Worm (Caenorhabditis elegans): ENCODE results near the gene clec-88.

DNA sequence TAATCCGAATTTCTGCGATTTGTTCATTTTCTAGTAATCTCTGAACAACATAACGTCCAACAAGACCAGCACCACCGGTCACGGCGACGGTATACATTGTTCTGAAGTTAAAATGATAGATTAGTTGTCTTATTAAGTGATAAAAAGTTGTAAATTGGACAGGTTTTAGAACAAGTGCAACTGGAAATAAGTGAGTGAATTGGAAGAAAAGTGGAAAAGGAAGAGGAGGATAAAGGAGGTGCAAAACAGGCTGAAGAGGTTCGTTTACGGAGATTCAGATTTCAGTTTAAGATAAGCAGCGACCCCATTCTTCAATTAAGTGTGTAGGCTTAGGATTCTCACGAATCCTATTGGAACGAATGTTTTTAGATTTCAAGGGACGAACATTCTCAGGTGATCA lies 6.6 kb upstream of the clec-88 start, which contains the start of gene C32D5.12:
- no peak for TF ChIP-seq nhr-102 (tag; optimal IDR thresholded peaks at IDR 0.05)
- TF ChIP-seq ceh-20 (GFP tag; IDR thresholded peaks at IDR 0.05): no peak
- no peak for TF ChIP-seq unc-39 (tag; optimal IDR thresholded peaks at IDR 0.05)
- no peak for TF ChIP-seq lin-39 (tag; optimal IDR thresholded peaks at IDR 0.05)
- no peak for TF ChIP-seq fkh-10 (GFP tag; optimal IDR thresholded peaks at IDR 0.05)
- TF ChIP-seq Y75B8A.6 (GFP tag; IDR thresholded peaks at IDR 0.05): no peak
- TF ChIP-seq hlh-30 (tag; optimal IDR thresholded peaks at IDR 0.05; ENCODE audit: insufficient read depth): no peak
- TF ChIP-seq daf-8 (GFP tag; IDR thresholded peaks at IDR 0.05): no peak
- TF ChIP-seq fos-1 (tag; optimal IDR thresholded peaks at IDR 0.05): no peak
- no peak for TF ChIP-seq nhr-6 (tag; optimal IDR thresholded peaks at IDR 0.05)
- TF ChIP-seq ceh-82 (tag; optimal IDR thresholded peaks at IDR 0.05): no peak
- TF ChIP-seq snpc-1.2 (GFP tag; IDR thresholded peaks at IDR 0.05): no peak
- TF ChIP-seq hmg-1.1 (GFP tag; IDR thresholded peaks at IDR 0.05): no peak
